Worm (Caenorhabditis elegans): ENCODE data around the gene vha-6.

DNA sequence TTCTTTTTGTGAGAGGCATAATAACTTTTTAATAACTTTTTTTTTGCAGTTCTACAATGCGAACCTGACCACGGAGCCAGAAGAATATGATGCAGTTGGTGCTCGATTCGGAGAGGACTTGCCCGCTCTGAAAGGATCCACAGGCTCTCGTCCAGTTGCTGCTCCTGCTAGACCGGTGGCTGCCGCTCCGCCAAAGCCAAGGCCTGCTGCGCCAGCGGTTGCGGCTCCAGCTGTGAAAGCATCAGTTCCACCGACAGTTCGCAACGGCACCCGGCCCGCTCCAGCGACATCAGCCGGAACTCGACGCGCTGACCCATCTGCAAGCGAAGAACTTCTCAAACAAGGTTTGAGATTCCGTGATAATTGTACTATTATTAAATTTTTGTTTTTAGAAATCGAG lies 4.9 kb upstream of the vha-6 start:
- TF ChIP-seq dpl-1 (GFP tag; optimal IDR thresholded peaks at IDR 0.05) (no peak), F49E8.2 (tag; optimal IDR thresholded peaks at IDR 0.05; ENCODE audit: borderline replicate concordance) (no peak), daf-8 (GFP tag; IDR thresholded peaks at IDR 0.05) (no peak), skn-1 (tag; optimal IDR thresholded peaks at IDR 0.05) (no peak), cey-2 (tag; optimal IDR thresholded peaks at IDR 0.05; ENCODE audit: borderline replicate concordance, insufficient read depth) (no peak), jun-1 (tag; optimal IDR thresholded peaks at IDR 0.05) (no peak), zag-1 (tag; optimal IDR thresholded peaks at IDR 0.05) (no peak)

All from whole organism, L4 larva.